Worm (Caenorhabditis elegans): ENCODE measurements around the gene F21D12.3.

Gene F21D12.3

DNA sequence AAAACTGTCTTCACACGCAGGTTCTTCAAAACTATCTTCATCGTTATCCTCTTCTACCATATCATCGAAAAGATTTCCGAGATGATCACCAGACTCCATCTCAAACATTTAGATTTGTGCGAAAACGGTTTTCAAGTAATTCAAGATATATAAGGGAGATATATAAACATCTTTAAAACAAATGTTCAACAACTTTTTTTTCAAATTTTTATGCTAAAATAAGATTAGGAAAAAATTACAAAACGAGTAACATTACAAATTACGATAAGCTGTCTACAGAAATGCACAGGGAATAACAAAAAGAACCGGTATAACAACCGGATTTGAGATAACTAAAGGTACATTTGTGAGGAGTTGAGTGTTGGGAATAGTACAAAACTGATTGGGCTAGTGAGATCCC, 27.9 kb downstream of the F21D12.3 start, which contains the start of gene C30G12.6:
Gene C30G12.6 (minus strand): TSS at position 101 of the 400 bp plus-strand sequence.
- peak; percentile 33 for TF ChIP-seq snpc-3.4 (tag; optimal IDR thresholded peaks at IDR 0.05)
- TF ChIP-seq xnd-1 (tag; optimal IDR thresholded peaks at IDR 0.05), result no peak
- no peak for TF ChIP-seq tbp1 (GFP tag; optimal IDR thresholded peaks at IDR 0.05)
- TF ChIP-seq lsy-27 (tag; optimal IDR thresholded peaks at IDR 0.05; ENCODE audit: borderline replicate concordance, insufficient read depth), result no peak

DNA sequence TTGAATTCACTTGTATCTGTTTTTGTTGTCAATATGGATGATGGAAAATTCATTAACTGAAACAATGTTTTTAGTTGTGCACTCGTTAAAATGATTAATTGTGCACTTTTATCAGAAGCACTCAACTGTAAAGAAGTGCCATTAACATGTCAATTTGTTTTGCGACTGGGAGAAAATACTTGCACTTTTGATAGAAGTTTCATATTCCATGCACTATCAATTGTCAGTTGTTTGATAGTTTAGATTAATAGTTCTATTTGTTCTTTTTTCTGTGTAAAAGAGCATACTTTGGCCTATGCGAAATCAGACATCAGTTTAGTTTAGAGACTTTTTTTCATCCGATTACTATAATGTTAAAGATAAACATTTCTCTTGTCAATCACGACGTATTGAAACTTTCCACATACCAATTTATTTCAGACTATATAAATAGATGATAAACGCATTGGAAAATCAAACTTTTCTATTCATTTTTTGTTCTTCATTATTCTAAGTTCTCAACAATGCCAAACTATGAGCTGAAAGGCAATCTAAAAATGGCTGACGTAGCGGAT, 33.8 kb downstream of the F21D12.3 start, which contains the start of gene C30G12.2:
Gene C30G12.2 (plus strand): TSS at position 504 of the 554 bp plus-strand sequence.
- TF ChIP-seq ets-4 (GFP tag; optimal IDR thresholded peaks at IDR 0.05) (peak; percentile 34), nhr-80 (tag; optimal IDR thresholded peaks at IDR 0.05) (peak; percentile 93), let-607 (tag; optimal IDR thresholded peaks at IDR 0.05) (peak in 1 of 2 experiments; percentile 72), somi-1 (GFP tag; optimal IDR thresholded peaks at IDR 0.05) (no peak), ztf-22 (GFP tag; optimal IDR thresholded peaks at IDR 0.05) (peak; percentile 24), unc-62 (GFP tag; optimal IDR thresholded peaks at IDR 0.05) (peak; percentile 96), C06A6.2 (GFP tag; conservative IDR thresholded peaks at IDR 0.05) (no peak), tbp1 (GFP tag; optimal IDR thresholded peaks at IDR 0.05) (peak; percentile 32), B0035.1 (tag; optimal IDR thresholded peaks at IDR 0.05) (no peak), atf-7 (tag; optimal IDR thresholded peaks at IDR 0.05) (peak; percentile 51), athp-1 (tag; optimal IDR thresholded peaks at IDR 0.05) (no peak), nfyb-1 (GFP tag; IDR thresholded peaks at IDR 0.05) (no peak)

DNA sequence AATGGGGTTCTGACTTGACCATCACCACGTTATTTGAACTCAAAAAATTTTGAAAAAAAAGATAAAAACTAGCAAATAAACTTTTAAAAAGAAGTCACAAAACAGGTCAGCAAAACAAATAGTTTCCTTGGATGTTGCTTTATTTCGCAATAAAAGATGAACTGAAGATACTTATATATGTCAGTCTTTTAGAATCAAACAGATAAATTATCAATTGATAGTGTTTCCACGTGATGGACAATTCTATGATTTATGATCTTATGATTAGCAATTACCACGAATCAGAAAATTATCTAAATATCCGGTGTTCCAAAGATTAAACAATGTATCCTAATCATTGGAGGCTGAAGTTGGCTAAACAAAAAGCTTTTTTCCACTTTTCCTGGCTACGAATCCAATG, 36.1 kb downstream of the F21D12.3 start:
- TF ChIP-seq D2030.7 (GFP tag; IDR thresholded peaks at IDR 0.05), result no peak
- no peak for TF ChIP-seq aptf-2 (GFP tag; conservative IDR thresholded peaks at IDR 0.05)
- no peak for TF ChIP-seq bed-2 (GFP tag; IDR thresholded peaks at IDR 0.05)
- no peak for TF ChIP-seq aptf-3 (GFP tag; IDR thresholded peaks at IDR 0.05)
- TF ChIP-seq ets-4 (GFP tag; optimal IDR thresholded peaks at IDR 0.05), result no peak
- TF ChIP-seq him-1 (tag; optimal IDR thresholded peaks at IDR 0.05), result no peak
- no peak for TF ChIP-seq ztf-6 (GFP tag; IDR thresholded peaks at IDR 0.05)
- peak; percentile 12 for TF ChIP-seq somi-1 (GFP tag; optimal IDR thresholded peaks at IDR 0.05)
- peak; percentile 4 for TF ChIP-seq ztf-26 (tag; optimal IDR thresholded peaks at IDR 0.05)
- peak; percentile 84 for TF ChIP-seq cebp-1 (GFP tag; IDR thresholded peaks at IDR 0.05)
- peak; percentile 90 for TF ChIP-seq cebp-1 (tag; optimal IDR thresholded peaks at IDR 0.05)
- no peak for TF ChIP-seq ceh-40 (GFP tag; IDR thresholded peaks at IDR 0.05)
- no peak for TF ChIP-seq F52B5.7 (tag; optimal IDR thresholded peaks at IDR 0.05)
- no peak for TF ChIP-seq nfyb-1 (GFP tag; IDR thresholded peaks at IDR 0.05)
- TF ChIP-seq F23B12.7 (tag; optimal IDR thresholded peaks at IDR 0.05; ENCODE audit: insufficient read depth), result no peak
- TF ChIP-seq unc-62 (GFP tag; optimal IDR thresholded peaks at IDR 0.05), result peak; percentile 87
- no peak for TF ChIP-seq tbx-9 (tag; optimal IDR thresholded peaks at IDR 0.05; ENCODE audit: borderline replicate concordance)
- TF ChIP-seq efl-1 (GFP tag; optimal IDR thresholded peaks at IDR 0.05), result no peak
- TF ChIP-seq ztf-22 (GFP tag; optimal IDR thresholded peaks at IDR 0.05), result no peak
- no peak for TF ChIP-seq snpc-1.1 (tag; optimal IDR thresholded peaks at IDR 0.05; ENCODE audit: insufficient read depth)
- TF ChIP-seq F22D6.2 (tag; optimal IDR thresholded peaks at IDR 0.05), result no peak

DNA sequence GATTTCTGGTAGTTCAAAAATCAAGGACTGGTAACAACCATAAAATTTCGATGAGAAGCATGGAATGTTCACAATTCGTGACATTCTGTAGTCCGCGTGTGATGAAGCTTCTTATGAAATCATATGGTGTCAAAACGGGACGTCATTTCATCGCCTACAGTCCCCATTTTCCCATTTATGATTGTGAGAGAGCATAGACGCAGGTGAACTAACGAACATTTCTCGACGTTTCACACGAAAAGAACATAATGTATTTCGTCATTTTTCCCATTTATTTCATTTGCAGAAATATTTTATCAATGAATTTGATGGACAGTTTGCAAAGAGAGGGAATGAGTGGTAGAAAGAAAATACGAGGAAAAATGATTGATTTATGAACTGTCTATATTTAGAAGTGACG, 36.7 kb downstream of the F21D12.3 start:
- TF ChIP-seq unc-62 (GFP tag; optimal IDR thresholded peaks at IDR 0.05) (peak; percentile 82), ztf-6 (GFP tag; IDR thresholded peaks at IDR 0.05) (no peak), dox-1 (GFP tag; IDR thresholded peaks at IDR 0.05) (0 out of 2 replicates have a peak, but pooled peaks have one; percentile 28), hmg-20 (GFP tag; IDR thresholded peaks at IDR 0.05) (no peak), lir-1 (GFP tag; conservative IDR thresholded peaks at IDR 0.05) (no peak), cebp-1 (GFP tag; IDR thresholded peaks at IDR 0.05) (peak; percentile 79), cebp-1 (tag; optimal IDR thresholded peaks at IDR 0.05) (peak; percentile 80), atf-7 (tag; optimal IDR thresholded peaks at IDR 0.05) (peak; percentile 7), ama-1 (optimal IDR thresholded peaks at IDR 0.05) (no peak), ama-1 (GFP tag; optimal IDR thresholded peaks at IDR 0.05) (no peak), nhr-80 (tag; optimal IDR thresholded peaks at IDR 0.05) (peak; percentile 57), ztf-22 (GFP tag; optimal IDR thresholded peaks at IDR 0.05) (peak; percentile 44)

Measured in whole organism, young adult.